Worm (Caenorhabditis elegans) whole organism, L2 larva: ENCODE results near the gene irld-1.

Source experiments
- C34F6.9 ChIP-seq: fragments of 150-350 bp; optimal IDR thresholded peaks from 2 replicates; lab custom pipeline; 2014; ENCODE audit warnings: missing biosample characterization, missing genetic modification characterization
- F13H6.1 ChIP-seq: sonication (generic microtip); optimal IDR thresholded peaks from 2 replicates; lab custom pipeline; 2016; ENCODE audit warnings: missing genetic modification characterization, missing compliant biosample characterization
- R02D3.7 ChIP-seq: fragments of 150-350 bp; optimal IDR thresholded peaks from 2 replicates; lab custom pipeline; 2014; ENCODE audit warnings: missing biosample characterization, missing genetic modification characterization
- Y55F3AM.14 ChIP-seq: fragments of 200-800 bp; sonication (Bioruptor generic); optimal IDR thresholded peaks from 2 replicates; lab custom pipeline; 2018; ENCODE audit warnings: mild to moderate bottlenecking, missing genetic modification characterization, missing compliant biosample characterization
- ZK546.5 ChIP-seq: sonication (generic microtip); optimal IDR thresholded peaks from 2 replicates; lab custom pipeline; 2017; ENCODE audit warnings: missing biosample characterization, missing genetic modification characterization
- alr-1 ChIP-seq: fragments of 150-350 bp; optimal IDR thresholded peaks from 2 replicates; lab custom pipeline; 2014; ENCODE audit warnings: missing biosample characterization, missing genetic modification characterization
- aly-2 ChIP-seq: fragments of 150-350 bp; optimal IDR thresholded peaks from 2 replicates; lab custom pipeline; 2014; ENCODE audit warnings: missing biosample characterization, missing genetic modification characterization
- ama-1 ChIP-seq: fragments of 150-350 bp; optimal IDR thresholded peaks from 2 replicates; lab custom pipeline; 2018; ENCODE audit warnings: inconsistent platforms
- blmp-1 ChIP-seq: sonication (generic microtip); optimal IDR thresholded peaks from 2 replicates; lab custom pipeline; 2017; ENCODE audit warnings: missing genetic modification characterization, mild to moderate bottlenecking, missing compliant biosample characterization, antibody characterized with exemption, moderate library complexity; ENCODE audit not compliant: insufficient read depth
- ceh-16 ChIP-seq: fragments of 150-350 bp; optimal IDR thresholded peaks from 2 replicates; lab custom pipeline; 2014; ENCODE audit warnings: missing biosample characterization, missing genetic modification characterization
- ceh-82 ChIP-seq: fragments of 150-350 bp; optimal IDR thresholded peaks from 2 replicates; lab custom pipeline; 2014; ENCODE audit warnings: missing biosample characterization, missing genetic modification characterization
- crh-2 ChIP-seq: sonication (generic microtip); optimal IDR thresholded peaks from 2 replicates; lab custom pipeline; 2017; ENCODE audit warnings: missing biosample characterization, missing genetic modification characterization
- dmd-4 ChIP-seq: sonication (generic microtip); optimal IDR thresholded peaks from 2 replicates; lab custom pipeline; 2017; ENCODE audit warnings: missing biosample characterization, missing genetic modification characterization
- egl-27 ChIP-seq: sonication (generic microtip); optimal IDR thresholded peaks from 3 replicates; lab custom pipeline; 2017; ENCODE audit warnings: missing biosample characterization, missing genetic modification reagents, missing genetic modification characterization
- elt-1 ChIP-seq: fragments of 150-350 bp; optimal IDR thresholded peaks from 2 replicates; lab custom pipeline; 2014; ENCODE audit warnings: missing biosample characterization, missing genetic modification characterization
- elt-3 ChIP-seq: sonication (generic microtip); optimal IDR thresholded peaks from 2 replicates; lab custom pipeline; 2017; ENCODE audit warnings: missing biosample characterization, missing genetic modification characterization
- fos-1 ChIP-seq: fragments of 150-350 bp; optimal IDR thresholded peaks from 2 replicates; lab custom pipeline; 2014; ENCODE audit warnings: missing biosample characterization, missing genetic modification characterization
- gmeb-1 ChIP-seq: fragments of 150-350 bp; optimal IDR thresholded peaks from 2 replicates; lab custom pipeline; 2014; ENCODE audit warnings: missing biosample characterization, missing genetic modification characterization
- lin-11 ChIP-seq: fragments of 150-350 bp; sonication (generic microtip); optimal IDR thresholded peaks from 2 replicates; lab custom pipeline; 2014; ENCODE audit warnings: missing biosample characterization, missing genetic modification characterization, inconsistent platforms, mixed read lengths
- lin-13 ChIP-seq: fragments of 150-350 bp; optimal IDR thresholded peaks from 2 replicates; lab custom pipeline; 2014; ENCODE audit warnings: missing biosample characterization, missing genetic modification reagents, missing genetic modification characterization
- lin-39 ChIP-seq: fragments of 150-350 bp; optimal IDR thresholded peaks from 2 replicates; lab custom pipeline; 2014; ENCODE audit warnings: missing biosample characterization, missing genetic modification reagents, missing genetic modification characterization
- lsy-2 ChIP-seq, 2 experiments: fragments of 150-350 bp in 1 of 2; sonication (generic microtip) in 1 of 2; optimal IDR thresholded peaks; 2 replicates each; lab custom pipeline; 2014 to 2017; ENCODE audit warnings: missing biosample characterization in 2 of 2, missing genetic modification characterization in 2 of 2
- mab-5 ChIP-seq: fragments of 150-350 bp; optimal IDR thresholded peaks from 2 replicates; lab custom pipeline; 2014; ENCODE audit warnings: missing biosample characterization, missing genetic modification characterization
- mbf-1 ChIP-seq: sonication (generic microtip); optimal IDR thresholded peaks from 2 replicates; lab custom pipeline; 2017; ENCODE audit warnings: missing biosample characterization, missing genetic modification characterization
- mdl-1 ChIP-seq, 2 experiments: fragments of 150-350 bp in 1 of 2; sonication (generic microtip) in 1 of 2; optimal IDR thresholded peaks; 2 replicates each; lab custom pipeline; 2017; ENCODE audit warnings: missing biosample characterization in 2 of 2, missing genetic modification characterization in 2 of 2
- nhr-10 ChIP-seq: sonication (generic microtip); optimal IDR thresholded peaks from 2 replicates; lab custom pipeline; 2017; ENCODE audit warnings: missing biosample characterization, missing genetic modification characterization
- nhr-11 ChIP-seq: fragments of 150-350 bp; optimal IDR thresholded peaks from 2 replicates; lab custom pipeline; 2014; ENCODE audit warnings: missing biosample characterization, missing genetic modification characterization
- nhr-12 ChIP-seq: fragments of 150-350 bp; optimal IDR thresholded peaks from 2 replicates; lab custom pipeline; 2014; ENCODE audit warnings: missing biosample characterization, missing genetic modification characterization
- nhr-129 ChIP-seq: fragments of 150-350 bp; optimal IDR thresholded peaks from 2 replicates; lab custom pipeline; 2014; ENCODE audit warnings: missing biosample characterization, missing genetic modification characterization
- nhr-21 ChIP-seq: fragments of 150-350 bp; optimal IDR thresholded peaks from 2 replicates; lab custom pipeline; 2014; ENCODE audit warnings: missing biosample characterization, missing genetic modification characterization
- nhr-23 ChIP-seq: fragments of 150-350 bp; optimal IDR thresholded peaks from 2 replicates; lab custom pipeline; 2014; ENCODE audit warnings: missing biosample characterization, missing genetic modification reagents, missing genetic modification characterization
- nhr-237 ChIP-seq: fragments of 150-350 bp; optimal IDR thresholded peaks from 2 replicates; lab custom pipeline; 2014; ENCODE audit warnings: missing biosample characterization, missing genetic modification characterization
- nhr-25 ChIP-seq: fragments of 150-350 bp; sonication (generic microtip); optimal IDR thresholded peaks from 3 replicates; lab custom pipeline; 2014; ENCODE audit warnings: missing biosample characterization, missing genetic modification characterization
- nhr-6 ChIP-seq: fragments of 150-350 bp; optimal IDR thresholded peaks from 2 replicates; lab custom pipeline; 2014; ENCODE audit warnings: missing biosample characterization, missing genetic modification characterization
- nhr-77 ChIP-seq: fragments of 150-350 bp; optimal IDR thresholded peaks from 2 replicates; lab custom pipeline; 2014; ENCODE audit warnings: missing biosample characterization, missing genetic modification characterization
- peb-1 ChIP-seq: fragments of 150-350 bp; optimal IDR thresholded peaks from 2 replicates; lab custom pipeline; 2014; ENCODE audit warnings: missing biosample characterization, missing genetic modification characterization
- sem-4 ChIP-seq: fragments of 150-350 bp; optimal IDR thresholded peaks from 2 replicates; lab custom pipeline; 2014; ENCODE audit warnings: missing biosample characterization, missing genetic modification reagents, missing genetic modification characterization
- skn-1 ChIP-seq: sonication (generic microtip); optimal IDR thresholded peaks from 2 replicates; lab custom pipeline; 2017; ENCODE audit warnings: missing biosample characterization, missing genetic modification characterization
- sma-3 ChIP-seq: sonication (generic microtip); optimal IDR thresholded peaks from 2 replicates; lab custom pipeline; 2016; ENCODE audit warnings: missing genetic modification reagents, missing genetic modification characterization, missing compliant biosample characterization
- sma-9 ChIP-seq, 2 experiments: fragments of 150-350 bp in 1 of 2; sonication (generic microtip) in 1 of 2; optimal IDR thresholded peaks; 2 replicates each; lab custom pipeline; 2014 to 2016; ENCODE audit warnings: missing genetic modification characterization in 2 of 2, mild to moderate bottlenecking in 1 of 2, missing biosample characterization in 1 of 2, missing compliant biosample characterization in 1 of 2, missing genetic modification reagents in 1 of 2, moderate library complexity in 1 of 2
- snpc-4 ChIP-seq: fragments of 150-350 bp; optimal IDR thresholded peaks from 2 replicates; lab custom pipeline; 2014; ENCODE audit warnings: missing biosample characterization, missing genetic modification characterization
- unc-39 ChIP-seq: fragments of 150-350 bp; optimal IDR thresholded peaks from 2 replicates; lab custom pipeline; 2014; ENCODE audit warnings: missing biosample characterization, missing genetic modification characterization
- unc-55 ChIP-seq: fragments of 150-350 bp; sonication (generic microtip); optimal IDR thresholded peaks from 3 replicates; lab custom pipeline; 2014; ENCODE audit warnings: missing biosample characterization, missing genetic modification reagents, missing genetic modification characterization
- unc-62 ChIP-seq: fragments of 150-350 bp; optimal IDR thresholded peaks from 2 replicates; lab custom pipeline; 2014; ENCODE audit warnings: missing biosample characterization, missing genetic modification reagents, missing genetic modification characterization
- zag-1 ChIP-seq: fragments of 150-350 bp; optimal IDR thresholded peaks from 2 replicates; lab custom pipeline; 2014; ENCODE audit warnings: missing biosample characterization, missing genetic modification characterization
- ztf-1 ChIP-seq: fragments of 200-800 bp; sonication (Bioruptor generic); conservative IDR thresholded peaks from 2 replicates; pipeline ENCODE4 v1.3.6; 2022; ENCODE audit warnings: missing genetic modification characterization, missing compliant biosample characterization
- ztf-11 ChIP-seq: sonication (generic microtip); optimal IDR thresholded peaks from 2 replicates; lab custom pipeline; 2017; ENCODE audit warnings: missing biosample characterization, missing genetic modification characterization
- ztf-4 ChIP-seq: fragments of 150-350 bp; optimal IDR thresholded peaks from 2 replicates; lab custom pipeline; 2014; ENCODE audit warnings: missing biosample characterization, missing genetic modification characterization

irld-1 gene

ce11 chrV:4366440-4366839 is 29.9 kb downstream of the irld-1 start, which contains the start of gene F32D1.11:
TSS of gene F32D1.11 (minus strand) at chrV:4366540.
- no peak for TF ChIP-seq lin-11 (tag; lab: Kevin White, UChicago)
- TF ChIP-seq fos-1 (tag; lab: Kevin White, UChicago), result no peak
- TF ChIP-seq ceh-16 (tag; lab: Kevin White, UChicago), result no peak
- no peak for TF ChIP-seq crh-2 (tag; lab: Kevin White, UChicago)

- TF ChIP-seq unc-62 (GFP tag; lab: Kevin White, UChicago) (no peak), elt-1 (tag; lab: Kevin White, UChicago) (no peak), ama-1 (no peak), unc-39 (tag; lab: Kevin White, UChicago) (no peak), mdl-1 (tag; optimal IDR thresholded peaks at IDR 0.05; lab: Kevin White, UChicago) (no peak), nhr-10 (tag; lab: Kevin White, UChicago) (no peak), unc-55 (GFP tag; lab: Kevin White, UChicago) (no peak), nhr-25 (tag; lab: Kevin White, UChicago) (no peak), ztf-4 (tag; lab: Kevin White, UChicago) (no peak)
- TF ChIP-seq, all 48 proteins: peak for 0
These were observed 34.0 kb downstream of the irld-1 start for ce11 chrV:4370515-4370914.

ce11 chrV:4371309-4371933 is 34.9 kb downstream of the irld-1 start, which contains the start of the genes gmpr-1 and fipp-1:
TSS of gene gmpr-1 (minus strand) at chrV:4371383.
TSS of gene fipp-1 (plus strand) at chrV:4371807.
- TF ChIP-seq nhr-77 (no peak), ama-1 (no peak), nhr-6 (tag; lab: Kevin White, UChicago) (peak; percentile 27), nhr-25 (tag; lab: Kevin White, UChicago) (peak; percentile 57), ztf-1 (GFP tag; lab: Robert Waterston, UW) (no peak), unc-62 (GFP tag; lab: Kevin White, UChicago) (no peak), ceh-82 (tag; lab: Kevin White, UChicago) (no peak), R02D3.7 (no peak), aly-2 (tag; lab: Kevin White, UChicago) (no peak), gmeb-1 (tag; lab: Kevin White, UChicago) (peak; percentile 73), lin-13 (GFP tag; lab: Kevin White, UChicago) (no peak), nhr-237 (tag; lab: Kevin White, UChicago) (no peak), zag-1 (tag; lab: Kevin White, UChicago) (no peak), dmd-4 (tag; lab: Kevin White, UChicago) (no peak), elt-1 (tag; lab: Kevin White, UChicago) (no peak), nhr-10 (tag; lab: Kevin White, UChicago) (no peak), blmp-1 (tag; lab: Kevin White, UChicago) (no peak), peb-1 (tag; lab: Kevin White, UChicago) (no peak), elt-3 (tag; lab: Kevin White, UChicago) (no peak), unc-55 (GFP tag; lab: Kevin White, UChicago) (peak; percentile 79), skn-1 (no peak), nhr-12 (tag; lab: Kevin White, UChicago) (no peak), F13H6.1 (tag; lab: Kevin White, UChicago) (peak; percentile 40), lsy-2 (tag; optimal IDR thresholded peaks at IDR 0.05; lab: Kevin White, UChicago) (peak; percentile 40 to 77), sma-3 (GFP tag; lab: Kevin White, UChicago) (peak; percentile 36), lin-39 (no peak), mab-5 (tag; lab: Kevin White, UChicago) (peak; percentile 39), unc-39 (tag; lab: Kevin White, UChicago) (no peak), nhr-21 (tag; lab: Kevin White, UChicago) (no peak), nhr-129 (tag; lab: Kevin White, UChicago) (peak; percentile 38), ceh-16 (tag; lab: Kevin White, UChicago) (no peak), fos-1 (tag; lab: Kevin White, UChicago) (no peak), lin-11 (tag; lab: Kevin White, UChicago) (no peak), ztf-4 (tag; lab: Kevin White, UChicago) (no peak), Y55F3AM.14 (GFP tag; lab: Kevin White, UChicago) (no peak), sem-4 (tag; lab: Kevin White, UChicago) (no peak), C34F6.9 (tag; lab: Kevin White, UChicago) (peak; percentile 60), ZK546.5 (tag; lab: Kevin White, UChicago) (no peak), nhr-11 (tag; lab: Kevin White, UChicago) (no peak), alr-1 (tag; lab: Kevin White, UChicago) (no peak), ztf-11 (tag; lab: Kevin White, UChicago) (no peak), snpc-4 (no peak), egl-27 (peak; percentile 27), mdl-1 (tag; optimal IDR thresholded peaks at IDR 0.05; lab: Kevin White, UChicago) (no peak), sma-9 (GFP tag; optimal IDR thresholded peaks at IDR 0.05; lab: Kevin White, UChicago) (peak; percentile 16), sma-9 (tag; optimal IDR thresholded peaks at IDR 0.05; lab: Kevin White, UChicago) (no peak), nhr-23 (tag; lab: Kevin White, UChicago) (no peak), mbf-1 (tag; lab: Kevin White, UChicago) (no peak)
